Worm (Caenorhabditis elegans) whole organism, midembryonic: ENCODE data around the gene col-144.

ENCODE experiments used
- T22C8.4 ChIP-seq: fragments of 200-800 bp; sonication (Bioruptor generic); IDR thresholded peaks from 2 replicates; pipeline ENCODE4 v1.3.6; 2022; ENCODE audit warnings: missing genetic modification characterization, missing compliant biosample characterization
- cog-1 ChIP-seq: sonication (generic microtip); optimal IDR thresholded peaks from 2 replicates; lab custom pipeline; 2016; ENCODE audit warnings: missing genetic modification characterization, missing compliant biosample characterization
- flt-1 ChIP-seq: fragments of 200-800 bp; sonication (Bioruptor generic); IDR thresholded peaks from 2 replicates; pipeline ENCODE4 v1.3.6; 2022; ENCODE audit warnings: missing genetic modification characterization, missing compliant biosample characterization
- klf-2 ChIP-seq: fragments of 200-800 bp; sonication (Bioruptor generic); conservative IDR thresholded peaks from 2 replicates; pipeline ENCODE4 v1.3.6; 2022; ENCODE audit warnings: missing genetic modification reagents, missing genetic modification characterization, missing compliant biosample characterization
- med-1 ChIP-seq: sonication (generic microtip); optimal IDR thresholded peaks from 2 replicates; lab custom pipeline; 2017; ENCODE audit warnings: missing genetic modification characterization, mild to moderate bottlenecking, missing compliant biosample characterization, antibody characterized with exemption, missing genetic modification reagents; ENCODE audit not compliant: insufficient read depth
- ref-1 ChIP-seq: fragments of 200-800 bp; sonication (Bioruptor generic); conservative IDR thresholded peaks from 2 replicates; pipeline ENCODE4 v1.3.6; 2022; ENCODE audit warnings: missing genetic modification reagents, missing genetic modification characterization, missing compliant biosample characterization
- tab-1 ChIP-seq: fragments of 200-800 bp; sonication (Bioruptor generic); IDR thresholded peaks from 2 replicates; pipeline ENCODE4 v1.3.6; 2022; ENCODE audit warnings: missing genetic modification characterization, missing compliant biosample characterization
- ztf-23 ChIP-seq: fragments of 200-800 bp; sonication (Bioruptor generic); IDR thresholded peaks from 2 replicates; pipeline ENCODE4 v1.3.6; 2022; ENCODE audit warnings: missing genetic modification reagents, missing genetic modification characterization, missing compliant biosample characterization
- ztf-29 ChIP-seq: fragments of 200-800 bp; sonication (Bioruptor generic); IDR thresholded peaks from 2 replicates; pipeline ENCODE4 v1.3.6; 2022; ENCODE audit warnings: missing genetic modification reagents, missing genetic modification characterization, missing compliant biosample characterization

col-144 gene

ce11 chrV:9127773-9128172 is 32.7 kb downstream of the col-144 start, which contains the start of gene F21C10.3:
Gene F21C10.3, plus strand, starts transcription at chrV:9128073.
- TF ChIP-seq ztf-29 (GFP tag; lab: Robert Waterston, UW), result no peak
- no peak for TF ChIP-seq ref-1 (GFP tag; lab: Robert Waterston, UW)
- TF ChIP-seq klf-2, result no peak

ce11 chrV:9126316-9126715 is 34.1 kb downstream of the col-144 start, which contains the start of gene F21C10.4:
Gene F21C10.4, plus strand, starts transcription at chrV:9126616.
- no peak for TF ChIP-seq T22C8.4 (GFP tag; lab: Robert Waterston, UW)
- no peak for TF ChIP-seq flt-1 (GFP tag; lab: Robert Waterston, UW)
- TF ChIP-seq med-1 (GFP tag; lab: Kevin White, UChicago), result no peak
- TF ChIP-seq cog-1 (tag; lab: Kevin White, UChicago), result no peak
- TF ChIP-seq tab-1 (GFP tag; lab: Robert Waterston, UW), result no peak
- TF ChIP-seq ztf-23 (GFP tag; lab: Robert Waterston, UW), result no peak
- no peak for TF ChIP-seq klf-2
- TF ChIP-seq ztf-29 (GFP tag; lab: Robert Waterston, UW), result no peak
- TF ChIP-seq ref-1 (GFP tag; lab: Robert Waterston, UW), result no peak

ce11 chrV:9125345-9125744 is 35.1 kb downstream of the col-144 start, which contains the start of gene F21C10.5:
Gene F21C10.5, plus strand, starts transcription at chrV:9125645.
- TF ChIP-seq ref-1 (GFP tag; lab: Robert Waterston, UW) (no peak), ztf-29 (GFP tag; lab: Robert Waterston, UW) (no peak), flt-1 (GFP tag; lab: Robert Waterston, UW) (no peak), med-1 (GFP tag; lab: Kevin White, UChicago) (no peak), cog-1 (tag; lab: Kevin White, UChicago) (no peak), T22C8.4 (GFP tag; lab: Robert Waterston, UW) (no peak), klf-2 (no peak)

ce11 chrV:9124180-9124579 is 36.3 kb downstream of the col-144 start, which contains the start of gene F21C10.6:
Gene F21C10.6, plus strand, starts transcription at chrV:9124480.
- TF ChIP-seq flt-1 (GFP tag; lab: Robert Waterston, UW) (no peak), tab-1 (GFP tag; lab: Robert Waterston, UW) (no peak), ztf-29 (GFP tag; lab: Robert Waterston, UW) (no peak), ztf-23 (GFP tag; lab: Robert Waterston, UW) (no peak), cog-1 (tag; lab: Kevin White, UChicago) (no peak), T22C8.4 (GFP tag; lab: Robert Waterston, UW) (no peak), klf-2 (no peak), med-1 (GFP tag; lab: Kevin White, UChicago) (no peak), ref-1 (GFP tag; lab: Robert Waterston, UW) (no peak)

- TF ChIP-seq med-1 (GFP tag; lab: Kevin White, UChicago), result no peak
- no peak for TF ChIP-seq cog-1 (tag; lab: Kevin White, UChicago)
- TF ChIP-seq flt-1 (GFP tag; lab: Robert Waterston, UW), result no peak
- no peak for TF ChIP-seq klf-2
- TF ChIP-seq ref-1 (GFP tag; lab: Robert Waterston, UW), result no peak
- no peak for TF ChIP-seq T22C8.4 (GFP tag; lab: Robert Waterston, UW)
- TF ChIP-seq ztf-29 (GFP tag; lab: Robert Waterston, UW), result no peak
- no peak for TF ChIP-seq tab-1 (GFP tag; lab: Robert Waterston, UW)
- TF ChIP-seq ztf-23 (GFP tag; lab: Robert Waterston, UW), result no peak
Measured at ce11 chrV:9123186-9123585, 37.3 kb downstream of the col-144 start, which contains the start of gene F21C10.11. Gene F21C10.11, plus strand, starts transcription at chrV:9123486.

ce11 chrV:9122004-9122403 is 38.4 kb downstream of the col-144 start, which contains the start of gene F21C10.13:
Gene F21C10.13, plus strand, starts transcription at chrV:9122304.
- TF ChIP-seq flt-1 (GFP tag; lab: Robert Waterston, UW) (no peak), cog-1 (tag; lab: Kevin White, UChicago) (no peak), med-1 (GFP tag; lab: Kevin White, UChicago) (no peak), ztf-29 (GFP tag; lab: Robert Waterston, UW) (no peak), ref-1 (GFP tag; lab: Robert Waterston, UW) (no peak)

ce11 chrV:9112467-9112866 is 48.0 kb downstream of the col-144 start, which contains the start of gene F21C10.7:
Gene F21C10.7, plus strand, starts transcription at chrV:9112767.
- no peak for TF ChIP-seq T22C8.4 (GFP tag; lab: Robert Waterston, UW)
- no peak for TF ChIP-seq ztf-29 (GFP tag; lab: Robert Waterston, UW)
- no peak for TF ChIP-seq ztf-23 (GFP tag; lab: Robert Waterston, UW)
- no peak for TF ChIP-seq tab-1 (GFP tag; lab: Robert Waterston, UW)

- TF ChIP-seq cog-1 (tag; lab: Kevin White, UChicago) (no peak), tab-1 (GFP tag; lab: Robert Waterston, UW) (no peak), T22C8.4 (GFP tag; lab: Robert Waterston, UW) (no peak), klf-2 (no peak), ref-1 (GFP tag; lab: Robert Waterston, UW) (no peak), med-1 (GFP tag; lab: Kevin White, UChicago) (no peak), flt-1 (GFP tag; lab: Robert Waterston, UW) (no peak), ztf-23 (GFP tag; lab: Robert Waterston, UW) (no peak), ztf-29 (GFP tag; lab: Robert Waterston, UW) (no peak)
Measured at ce11 chrV:9111957-9112356, 48.5 kb downstream of the col-144 start.
